Fruit fly (Drosophila melanogaster): ENCODE data around the gene CG33521.

- no peak for TF ChIP-seq CTCF (optimal IDR thresholded peaks at IDR 0.05)
- no peak for TF ChIP-seq CG8478 (optimal IDR thresholded peaks at IDR 0.05)
Measured at dm6 chr4:1162058-1162457, 23.5 kb upstream of the CG33521 start, which contains the start of gene CG32017.
